Fruit fly (Drosophila melanogaster): ENCODE results near the gene elm.

The elm gene

dm6 chr3R:5686049-5686757 lies 31.5 kb upstream of the elm start (continued):
- TF ChIP-seq CG9797 (GFP tag; optimal IDR thresholded peaks at IDR 0.05) (no peak), CG1233 (GFP tag; optimal IDR thresholded peaks at IDR 0.05) (peak; percentile 11), otp (GFP tag; IDR thresholded peaks at IDR 0.05) (0 out of 3 replicates have a peak, but pooled peaks have one; percentile 35), CG8944 (GFP tag; optimal IDR thresholded peaks at IDR 0.05) (peak; percentile 34), Bdp1 (GFP tag; optimal IDR thresholded peaks at IDR 0.05) (no peak), Elba2 (GFP tag; optimal IDR thresholded peaks at IDR 0.05) (no peak), nau (GFP tag; optimal IDR thresholded peaks at IDR 0.05) (no peak), CG7556 (GFP tag; optimal IDR thresholded peaks at IDR 0.05) (peak; percentile 57), abd-A (tag; optimal IDR thresholded peaks at IDR 0.05) (no peak), gsb (GFP tag; IDR thresholded peaks at IDR 0.05) (no peak), Atf3 (GFP tag; optimal IDR thresholded peaks at IDR 0.05) (no peak), aop (GFP tag; IDR thresholded peaks at IDR 0.05) (no peak), ash1 (GFP tag; optimal IDR thresholded peaks at IDR 0.05) (no peak), stc (GFP tag; IDR thresholded peaks at IDR 0.05) (peak; percentile 72), nmo (GFP tag; optimal IDR thresholded peaks at IDR 0.05) (peak; percentile 5), CG6272 (GFP tag; IDR thresholded peaks at IDR 0.05) (no peak), vvl (GFP tag; IDR thresholded peaks at IDR 0.05) (peak; percentile 65), CG3065 (GFP tag; optimal IDR thresholded peaks at IDR 0.05) (no peak), CG8924 (tag; optimal IDR thresholded peaks at IDR 0.05) (peak; percentile 53), CG4424 (GFP tag; optimal IDR thresholded peaks at IDR 0.05) (peak; percentile 24), CG2678 (tag; optimal IDR thresholded peaks at IDR 0.05) (peak; percentile 76), HmgZ (tag; optimal IDR thresholded peaks at IDR 0.05) (no peak), CG15514 (GFP tag; optimal IDR thresholded peaks at IDR 0.05) (peak; percentile 29), Sox100B (GFP tag; optimal IDR thresholded peaks at IDR 0.05) (no peak), CG12659 (GFP tag; optimal IDR thresholded peaks at IDR 0.05) (peak; percentile 34), gfzf (GFP tag; optimal IDR thresholded peaks at IDR 0.05) (no peak), CG13894 (tag; optimal IDR thresholded peaks at IDR 0.05) (peak; percentile 64), NC2β (GFP tag; optimal IDR thresholded peaks at IDR 0.05) (no peak), tap (tag; optimal IDR thresholded peaks at IDR 0.05) (peak; percentile 39), CG10543 (GFP tag; optimal IDR thresholded peaks at IDR 0.05) (peak; percentile 48), HLH3B (GFP tag; IDR thresholded peaks at IDR 0.05) (peak; percentile 47; the same call in 1 of the 2 replicates), chm (GFP tag; IDR thresholded peaks at IDR 0.05) (no peak), seq (GFP tag; IDR thresholded peaks at IDR 0.05) (0 out of 2 replicates have a peak, but pooled peaks have one; percentile 5), CG6791 (GFP tag; IDR thresholded peaks at IDR 0.05; ENCODE audit: partially characterized antibody) (no peak), D19A (tag; optimal IDR thresholded peaks at IDR 0.05) (peak; percentile 43), ERR (GFP tag; optimal IDR thresholded peaks at IDR 0.05) (no peak), CG4328 (GFP tag; optimal IDR thresholded peaks at IDR 0.05) (no peak), CG2889 (GFP tag; IDR thresholded peaks at IDR 0.05) (0 out of 3 replicates have a peak, but pooled peaks have one; percentile 22), gcm2 (GFP tag; optimal IDR thresholded peaks at IDR 0.05) (no peak), bsh (GFP tag; optimal IDR thresholded peaks at IDR 0.05) (peak in 1 of 2 experiments; percentile 45), chif (GFP tag; optimal IDR thresholded peaks at IDR 0.05) (peak in 1 of 2 experiments; percentile 22), Gsc (GFP tag; IDR thresholded peaks at IDR 0.05) (peak; percentile 26; the same call in 1 of the 2 replicates), ken (GFP tag; IDR thresholded peaks at IDR 0.05) (peak; percentile 40; the same call in 1 of the 3 replicates), Blimp-1 (GFP tag; optimal IDR thresholded peaks at IDR 0.05) (peak; percentile 43), trem (tag; optimal IDR thresholded peaks at IDR 0.05) (no peak), CG15479 (GFP tag; optimal IDR thresholded peaks at IDR 0.05) (no peak), BtbVII (GFP tag; optimal IDR thresholded peaks at IDR 0.05) (peak; percentile 25), ssp (GFP tag; IDR thresholded peaks at IDR 0.05) (0 out of 2 replicates have a peak, but pooled peaks have one; percentile 31), CG15601 (tag; optimal IDR thresholded peaks at IDR 0.05) (peak; percentile 31)

Measured in whole organism, embryonic.